Fruit fly (Drosophila melanogaster): ENCODE measurements around the gene Cyp4e3.

DNA sequence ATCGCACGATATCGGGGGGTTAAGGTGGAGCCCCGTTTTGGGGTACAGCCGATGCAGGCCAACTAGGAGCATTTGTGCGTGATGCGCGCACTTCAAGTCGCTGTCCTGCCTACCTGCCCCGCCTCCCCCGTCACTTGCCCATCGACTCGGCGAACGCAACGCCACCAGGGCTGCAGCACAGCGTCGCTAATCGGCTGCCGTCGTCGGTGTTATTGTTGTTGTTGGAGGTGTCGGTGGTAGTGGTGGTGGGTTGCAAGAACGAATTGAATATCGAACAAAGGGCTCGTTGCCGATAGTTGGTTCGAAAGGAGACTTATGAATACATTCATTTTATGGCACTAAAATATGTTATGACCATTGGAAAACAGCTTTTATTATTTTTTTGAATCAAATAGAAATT lies 9.0 kb upstream of the Cyp4e3 start:
- TF ChIP-seq CG11504 (tag; optimal IDR thresholded peaks at IDR 0.05) (no peak), sna (GFP tag; IDR thresholded peaks at IDR 0.05; ENCODE audit: partially characterized antibody) (peak; percentile 87), slou (GFP tag; optimal IDR thresholded peaks at IDR 0.05) (no peak)

Data from whole organism, embryonic.